Worm (Caenorhabditis elegans) whole organism, L4 larva: Measurements from ENCODE around the gene grd-5.

ENCODE experiments used
- F10B5.3 ChIP-seq: sonication (generic microtip); optimal IDR thresholded peaks from 2 replicates; lab custom pipeline; 2016; ENCODE audit warnings: mild to moderate bottlenecking, missing genetic modification characterization, missing compliant biosample characterization
- F26F4.8 ChIP-seq: fragments of 200-800 bp; sonication (Bioruptor generic); conservative IDR thresholded peaks from 2 replicates; pipeline ENCODE4 v1.3.6; 2022; ENCODE audit warnings: missing genetic modification characterization, missing compliant biosample characterization
- F37D6.2 ChIP-seq: sonication (generic microtip); optimal IDR thresholded peaks from 2 replicates; lab custom pipeline; 2016; ENCODE audit warnings: mild to moderate bottlenecking, missing genetic modification characterization, missing compliant biosample characterization
- F44E2.7 ChIP-seq: fragments of 200-800 bp; sonication (Bioruptor generic); IDR thresholded peaks from 2 replicates; pipeline ENCODE4 v2.1.2; 2022; ENCODE audit warnings: missing genetic modification characterization, missing compliant biosample characterization
- T26A8.4 ChIP-seq: fragments of 200-800 bp; sonication (Bioruptor generic); IDR thresholded peaks from 2 replicates; pipeline ENCODE4 v1.3.6; 2022; ENCODE audit warnings: missing genetic modification characterization, missing compliant biosample characterization
- Y5F2A.4 ChIP-seq: fragments of 200-800 bp; sonication (Bioruptor generic); optimal IDR thresholded peaks from 2 replicates; lab custom pipeline; 2018; ENCODE audit warnings: mild to moderate bottlenecking, missing genetic modification characterization, missing compliant biosample characterization
- ZK337.2 ChIP-seq: fragments of 200-800 bp; sonication (Bioruptor generic); IDR thresholded peaks from 2 replicates; pipeline ENCODE4 v1.3.6; 2022; ENCODE audit warnings: missing genetic modification reagents, missing genetic modification characterization, missing compliant biosample characterization
- ama-1 ChIP-seq: fragments of 150-350 bp; optimal IDR thresholded peaks from 2 replicates; lab custom pipeline; 2014; ENCODE audit warnings: inconsistent platforms, mixed read lengths
- ceh-20 ChIP-seq: fragments of 200-800 bp; sonication (Bioruptor generic); IDR thresholded peaks from 2 replicates; pipeline ENCODE4 v1.3.6; 2022; ENCODE audit warnings: missing genetic modification reagents, missing genetic modification characterization, missing compliant biosample characterization
- ceh-28 ChIP-seq: fragments of 150-350 bp; optimal IDR thresholded peaks from 2 replicates; lab custom pipeline; 2014; ENCODE audit warnings: missing biosample characterization, missing genetic modification reagents, missing genetic modification characterization
- ceh-62 ChIP-seq: sonication (generic microtip); optimal IDR thresholded peaks from 2 replicates; lab custom pipeline; 2017; ENCODE audit warnings: missing biosample characterization, missing genetic modification characterization
- ceh-82 ChIP-seq: sonication (generic microtip); optimal IDR thresholded peaks from 2 replicates; lab custom pipeline; 2017; ENCODE audit warnings: missing biosample characterization, missing genetic modification characterization
- daf-12 ChIP-seq: fragments of 150-350 bp; optimal IDR thresholded peaks from 2 replicates; lab custom pipeline; 2014; ENCODE audit warnings: missing biosample characterization, missing genetic modification reagents, missing genetic modification characterization
- daf-16 ChIP-seq, 3 experiments: sonication (generic microtip); optimal IDR thresholded peaks; 2 replicates each; lab custom pipeline; 2016 to 2017; ENCODE audit warnings: missing genetic modification characterization in 3 of 3, missing genetic modification reagents in 3 of 3, mild to moderate bottlenecking in 2 of 3, missing compliant biosample characterization in 2 of 3, missing biosample characterization in 1 of 3, moderate library complexity in 1 of 3
- daf-19 ChIP-seq: fragments of 200-800 bp; sonication (Bioruptor generic); conservative IDR thresholded peaks from 2 replicates; pipeline ENCODE4 v1.3.6; 2022; ENCODE audit warnings: missing genetic modification characterization, missing compliant biosample characterization
- daf-8 ChIP-seq: fragments of 200-800 bp; sonication (Bioruptor generic); IDR thresholded peaks from 2 replicates; pipeline ENCODE4 v1.3.6; 2022; ENCODE audit warnings: missing genetic modification characterization, missing compliant biosample characterization
- dmd-9 ChIP-seq: fragments of 200-800 bp; sonication (Bioruptor generic); IDR thresholded peaks from 2 replicates; pipeline ENCODE4 v1.3.6; 2022; ENCODE audit warnings: missing genetic modification reagents, missing genetic modification characterization, missing compliant biosample characterization
- dve-1 ChIP-seq: sonication (generic microtip); optimal IDR thresholded peaks from 2 replicates; lab custom pipeline; 2017; ENCODE audit warnings: antibody characterized with exemption, mild to moderate bottlenecking, missing genetic modification characterization, missing compliant biosample characterization; ENCODE audit not compliant: insufficient read depth
- egl-43 ChIP-seq: fragments of 200-800 bp; sonication (Bioruptor generic); IDR thresholded peaks from 2 replicates; pipeline ENCODE4 v1.3.6; 2022; ENCODE audit warnings: missing genetic modification reagents, missing genetic modification characterization, missing compliant biosample characterization
- gei-8 ChIP-seq: fragments of 200-800 bp; sonication (Bioruptor generic); optimal IDR thresholded peaks from 2 replicates; lab custom pipeline; 2018; ENCODE audit warnings: mild to moderate bottlenecking, missing genetic modification characterization, missing compliant biosample characterization
- hmg-1.1 ChIP-seq: fragments of 200-800 bp; sonication (Bioruptor generic); IDR thresholded peaks from 2 replicates; pipeline ENCODE4 v1.3.6; 2022; ENCODE audit warnings: missing genetic modification reagents, missing genetic modification characterization, missing compliant biosample characterization
- jun-1 ChIP-seq: fragments of 150-350 bp; optimal IDR thresholded peaks from 2 replicates; lab custom pipeline; 2014; ENCODE audit warnings: missing biosample characterization, missing genetic modification reagents, missing genetic modification characterization
- lim-7 ChIP-seq: fragments of 200-800 bp; sonication (Bioruptor generic); IDR thresholded peaks from 2 replicates; pipeline ENCODE4 v1.3.6; 2022; ENCODE audit warnings: missing genetic modification characterization, missing compliant biosample characterization
- lin-15B ChIP-seq: fragments of 150-350 bp; sonication (generic microtip); optimal IDR thresholded peaks from 3 replicates; lab custom pipeline; 2014; ENCODE audit warnings: missing biosample characterization, missing genetic modification characterization
- lin-29 ChIP-seq: fragments of 200-800 bp; sonication (Bioruptor generic); IDR thresholded peaks from 2 replicates; pipeline ENCODE4 v1.3.6; 2022; ENCODE audit warnings: missing genetic modification reagents, missing genetic modification characterization, missing compliant biosample characterization
- lin-39 ChIP-seq: fragments of 150-350 bp; optimal IDR thresholded peaks from 2 replicates; lab custom pipeline; 2014; ENCODE audit warnings: missing biosample characterization, missing genetic modification reagents, missing genetic modification characterization
- lsy-2 ChIP-seq, 2 experiments: fragments of 150-350 bp in 1 of 2; sonication (generic microtip) in 1 of 2; optimal IDR thresholded peaks; 2 replicates each; lab custom pipeline; 2014 to 2017; ENCODE audit warnings: missing biosample characterization in 2 of 2, missing genetic modification characterization in 2 of 2
- mdl-1 ChIP-seq, 2 experiments: fragments of 150-350 bp in 1 of 2; sonication (generic microtip) in 1 of 2; optimal IDR thresholded peaks; 2 replicates each; lab custom pipeline; 2014 to 2017; ENCODE audit warnings: missing biosample characterization in 2 of 2, missing genetic modification characterization in 2 of 2
- mdt-29 ChIP-seq: fragments of 200-800 bp; sonication (Bioruptor generic); IDR thresholded peaks from 2 replicates; pipeline ENCODE4 v1.3.6; 2022; ENCODE audit warnings: missing genetic modification reagents, missing genetic modification characterization, missing compliant biosample characterization
- mep-1 ChIP-seq: fragments of 150-350 bp; sonication (generic microtip); optimal IDR thresholded peaks from 3 replicates; lab custom pipeline; 2014; ENCODE audit warnings: missing biosample characterization, missing genetic modification characterization
- mes-2 ChIP-seq: sonication (generic microtip); optimal IDR thresholded peaks from 2 replicates; lab custom pipeline; 2016; ENCODE audit warnings: missing genotype, mild to moderate bottlenecking, missing genetic modification characterization, missing compliant biosample characterization; ENCODE audit not compliant: poor library complexity, severe bottlenecking
- nhr-10 ChIP-seq: fragments of 150-350 bp; optimal IDR thresholded peaks from 2 replicates; lab custom pipeline; 2014; ENCODE audit warnings: missing biosample characterization, missing genetic modification characterization
- nhr-11 ChIP-seq: fragments of 150-350 bp; optimal IDR thresholded peaks from 2 replicates; lab custom pipeline; 2014; ENCODE audit warnings: missing biosample characterization, missing genetic modification characterization
- nhr-111 ChIP-seq: fragments of 200-800 bp; sonication (Bioruptor generic); optimal IDR thresholded peaks from 2 replicates; lab custom pipeline; 2018; ENCODE audit warnings: mild to moderate bottlenecking, missing genetic modification characterization, missing compliant biosample characterization
- nhr-25 ChIP-seq: sonication (generic microtip); optimal IDR thresholded peaks from 2 replicates; lab custom pipeline; 2017; ENCODE audit warnings: missing genetic modification characterization, mild to moderate bottlenecking, missing compliant biosample characterization, antibody characterized with exemption, moderate library complexity, borderline replicate concordance; ENCODE audit not compliant: insufficient read depth
- nhr-41 ChIP-seq: fragments of 200-800 bp; sonication (Bioruptor generic); IDR thresholded peaks from 2 replicates; pipeline ENCODE4 v1.3.6; 2022; ENCODE audit warnings: missing genetic modification reagents, missing genetic modification characterization, missing compliant biosample characterization
- saeg-2 ChIP-seq: fragments of 200-800 bp; sonication (Bioruptor generic); IDR thresholded peaks from 2 replicates; pipeline ENCODE4 v1.3.6; 2022; ENCODE audit warnings: missing genetic modification reagents, missing genetic modification characterization, missing compliant biosample characterization
- skn-1 ChIP-seq: fragments of 150-350 bp; optimal IDR thresholded peaks from 2 replicates; lab custom pipeline; 2014; ENCODE audit warnings: missing biosample characterization, missing genetic modification characterization
- snpc-1.2 ChIP-seq: fragments of 200-800 bp; sonication (Bioruptor generic); IDR thresholded peaks from 2 replicates; pipeline ENCODE4 v1.3.6; 2022; ENCODE audit warnings: missing genetic modification reagents, missing genetic modification characterization, missing compliant biosample characterization
- spr-3 ChIP-seq: fragments of 200-800 bp; sonication (Bioruptor generic); optimal IDR thresholded peaks from 2 replicates; lab custom pipeline; 2018; ENCODE audit warnings: mild to moderate bottlenecking, missing genetic modification characterization, missing compliant biosample characterization
- unc-39 ChIP-seq: sonication (generic microtip); optimal IDR thresholded peaks from 2 replicates; lab custom pipeline; 2017; ENCODE audit warnings: missing biosample characterization, missing genetic modification characterization
- zag-1 ChIP-seq: fragments of 150-350 bp; optimal IDR thresholded peaks from 2 replicates; lab custom pipeline; 2014; ENCODE audit warnings: missing biosample characterization, missing genetic modification characterization
- zfp-3 ChIP-seq: fragments of 200-800 bp; sonication (Bioruptor generic); conservative IDR thresholded peaks from 2 replicates; pipeline ENCODE4 v1.3.6; 2022; ENCODE audit warnings: missing genetic modification reagents, missing genetic modification characterization, missing compliant biosample characterization
- zip-11 ChIP-seq: fragments of 200-800 bp; sonication (Bioruptor generic); IDR thresholded peaks from 2 replicates; pipeline ENCODE4 v1.3.6; 2022; ENCODE audit warnings: missing genetic modification characterization, missing compliant biosample characterization
- zip-2 ChIP-seq: fragments of 150-350 bp; optimal IDR thresholded peaks from 2 replicates; lab custom pipeline; 2014; ENCODE audit warnings: missing biosample characterization, missing genetic modification characterization
- ztf-11 ChIP-seq: fragments of 150-350 bp; optimal IDR thresholded peaks from 2 replicates; lab custom pipeline; 2014; ENCODE audit warnings: missing biosample characterization, missing genetic modification characterization

The grd-5 gene

ce11 chrV:8653080-8653821 lies 34.4 kb downstream of the grd-5 start (continued):
- TF ChIP-seq nhr-25 (tag; lab: Kevin White, UChicago): peak; percentile 68
- no peak for TF ChIP-seq T26A8.4
- no peak for TF ChIP-seq spr-3
- TF ChIP-seq daf-16 (GFP tag; optimal IDR thresholded peaks at IDR 0.05; lab: Kevin White, UChicago): no peak
- TF ChIP-seq daf-16 (tag; optimal IDR thresholded peaks at IDR 0.05; lab: Kevin White, UChicago): no peak
- 0 out of 2 replicates have a peak, but pooled peaks have one; percentile 13 for TF ChIP-seq hmg-1.1 (GFP tag; lab: Robert Waterston, UW)

- TF ChIP-seq nhr-10 (tag; lab: Kevin White, UChicago) (peak; percentile 44), jun-1 (no peak), ceh-28 (tag; lab: Kevin White, UChicago) (no peak), ztf-11 (tag; lab: Kevin White, UChicago) (no peak), egl-43 (GFP tag; lab: Robert Waterston, UW) (no peak), dmd-9 (GFP tag; lab: Robert Waterston, UW) (no peak), ceh-62 (tag; lab: Kevin White, UChicago) (no peak), ama-1 (lab: Kevin White, UChicago) (no peak), lim-7 (GFP tag; lab: Robert Waterston, UW) (no peak), Y5F2A.4 (GFP tag; lab: Kevin White, UChicago) (no peak), daf-12 (no peak), skn-1 (tag; lab: Kevin White, UChicago) (no peak), ceh-20 (GFP tag; lab: Robert Waterston, UW) (no peak), unc-39 (no peak), zip-11 (GFP tag; lab: Robert Waterston, UW) (no peak), ZK337.2 (no peak), daf-8 (GFP tag; lab: Robert Waterston, UW) (no peak), zag-1 (tag; lab: Kevin White, UChicago) (no peak), F26F4.8 (GFP tag; lab: Robert Waterston, UW) (no peak), gei-8 (GFP tag; lab: Kevin White, UChicago) (no peak), F44E2.7 (no peak), daf-16 (GFP tag; optimal IDR thresholded peaks at IDR 0.05; lab: Kevin White, UChicago) (peak in 1 of 2 experiments; percentile 31), daf-16 (tag; optimal IDR thresholded peaks at IDR 0.05; lab: Kevin White, UChicago) (peak; percentile 91), mdl-1 (tag; optimal IDR thresholded peaks at IDR 0.05; lab: Kevin White, UChicago) (peak in 1 of 2 experiments; percentile 22), lin-15B (no peak), mes-2 (tag; lab: Kevin White, UChicago) (no peak), lsy-2 (tag; optimal IDR thresholded peaks at IDR 0.05; lab: Kevin White, UChicago) (peak in 1 of 2 experiments; percentile 11), F37D6.2 (no peak), lin-39 (no peak), zfp-3 (no peak), lin-29 (GFP tag; lab: Robert Waterston, UW) (no peak), mdt-29 (GFP tag; lab: Robert Waterston, UW) (no peak), zip-2 (tag; lab: Kevin White, UChicago) (no peak), ceh-82 (tag; lab: Kevin White, UChicago) (no peak), daf-19 (GFP tag; lab: Robert Waterston, UW) (no peak), saeg-2 (no peak), nhr-11 (peak; percentile 38), F10B5.3 (tag; lab: Kevin White, UChicago) (no peak), nhr-41 (no peak), snpc-1.2 (no peak), mep-1 (peak; percentile 39), dve-1 (tag; lab: Kevin White, UChicago) (peak; percentile 78), nhr-111 (GFP tag; lab: Kevin White, UChicago) (no peak)
Observed at ce11 chrV:8654460-8655419, 35.9 kb downstream of the grd-5 start.
